Worm (Caenorhabditis elegans): ENCODE data around the gene F41F3.1.

The F41F3.1 gene

ce11 chrV:4667062-4667461 is 12.7 kb downstream of the F41F3.1 start:
- no peak for TF ChIP-seq nhr-10 (tag; optimal IDR thresholded peaks at IDR 0.05)
- TF ChIP-seq nhr-77 (tag; optimal IDR thresholded peaks at IDR 0.05) = no peak
- no peak for TF ChIP-seq snpc-4 (tag; optimal IDR thresholded peaks at IDR 0.05)
- no peak for TF ChIP-seq elt-1 (tag; optimal IDR thresholded peaks at IDR 0.05)
- TF ChIP-seq ama-1 (optimal IDR thresholded peaks at IDR 0.05) = no peak
- TF ChIP-seq unc-62 (GFP tag; optimal IDR thresholded peaks at IDR 0.05) = no peak
- TF ChIP-seq sma-3 (GFP tag; optimal IDR thresholded peaks at IDR 0.05) = no peak

- TF ChIP-seq unc-39 (tag; optimal IDR thresholded peaks at IDR 0.05) = no peak
- TF ChIP-seq aly-2 (tag; optimal IDR thresholded peaks at IDR 0.05) = no peak
- TF ChIP-seq mbf-1 (tag; optimal IDR thresholded peaks at IDR 0.05) = no peak
- TF ChIP-seq lsy-2 (tag; optimal IDR thresholded peaks at IDR 0.05) = no peak
- TF ChIP-seq lin-39 (tag; optimal IDR thresholded peaks at IDR 0.05) = no peak
- TF ChIP-seq gmeb-1 (tag; optimal IDR thresholded peaks at IDR 0.05) = no peak
- no peak for TF ChIP-seq nhr-21 (tag; optimal IDR thresholded peaks at IDR 0.05)
Observed at ce11 chrV:4668636-4669035, 14.3 kb downstream of the F41F3.1 start, which contains the start of gene srx-77. Gene srx-77 (minus strand): TSS chrV:4668736.

ce11 chrV:4672487-4672886 is 18.1 kb downstream of the F41F3.1 start, which contains the start of gene K03B4.9:
Gene K03B4.9 (minus strand): TSS chrV:4672587.
- TF ChIP-seq ZK546.5 (tag; optimal IDR thresholded peaks at IDR 0.05) = no peak
- TF ChIP-seq nhr-10 (tag; optimal IDR thresholded peaks at IDR 0.05) = no peak
- TF ChIP-seq ztf-4 (tag; optimal IDR thresholded peaks at IDR 0.05) = no peak
- no peak for TF ChIP-seq ztf-11 (tag; optimal IDR thresholded peaks at IDR 0.05)
- TF ChIP-seq nhr-21 (tag; optimal IDR thresholded peaks at IDR 0.05) = no peak
- no peak for TF ChIP-seq dmd-4 (tag; optimal IDR thresholded peaks at IDR 0.05)
- TF ChIP-seq C34F6.9 (tag; optimal IDR thresholded peaks at IDR 0.05) = no peak
- TF ChIP-seq ceh-16 (tag; optimal IDR thresholded peaks at IDR 0.05) = no peak
- TF ChIP-seq crh-2 (tag; optimal IDR thresholded peaks at IDR 0.05) = no peak
- TF ChIP-seq skn-1 (tag; optimal IDR thresholded peaks at IDR 0.05) = no peak
- TF ChIP-seq ceh-82 (tag; optimal IDR thresholded peaks at IDR 0.05) = no peak
- no peak for TF ChIP-seq nhr-25 (tag; optimal IDR thresholded peaks at IDR 0.05)
- no peak for TF ChIP-seq egl-27 (tag; optimal IDR thresholded peaks at IDR 0.05)
- no peak for TF ChIP-seq nhr-11 (tag; optimal IDR thresholded peaks at IDR 0.05)

- TF ChIP-seq R02D3.7 (tag; optimal IDR thresholded peaks at IDR 0.05) = no peak
- TF ChIP-seq mab-5 (tag; optimal IDR thresholded peaks at IDR 0.05) = no peak
- TF ChIP-seq lsy-2 (tag; optimal IDR thresholded peaks at IDR 0.05) = no peak
- no peak for TF ChIP-seq nhr-11 (tag; optimal IDR thresholded peaks at IDR 0.05)
- TF ChIP-seq ztf-1 (GFP tag; conservative IDR thresholded peaks at IDR 0.05) = no peak
- TF ChIP-seq nhr-21 (tag; optimal IDR thresholded peaks at IDR 0.05) = no peak
- TF ChIP-seq nhr-12 (tag; optimal IDR thresholded peaks at IDR 0.05) = no peak
- no peak for TF ChIP-seq ceh-16 (tag; optimal IDR thresholded peaks at IDR 0.05)
- no peak for TF ChIP-seq mdl-1 (tag; optimal IDR thresholded peaks at IDR 0.05)
- no peak for TF ChIP-seq elt-3 (tag; optimal IDR thresholded peaks at IDR 0.05)
- no peak for TF ChIP-seq skn-1 (tag; optimal IDR thresholded peaks at IDR 0.05)
- TF ChIP-seq lin-39 (tag; optimal IDR thresholded peaks at IDR 0.05) = no peak
- TF ChIP-seq elt-1 (tag; optimal IDR thresholded peaks at IDR 0.05) = no peak
- TF ChIP-seq ama-1 (optimal IDR thresholded peaks at IDR 0.05) = no peak
- no peak for TF ChIP-seq crh-2 (tag; optimal IDR thresholded peaks at IDR 0.05)
- no peak for TF ChIP-seq unc-55 (GFP tag; optimal IDR thresholded peaks at IDR 0.05)
- TF ChIP-seq nhr-237 (tag; optimal IDR thresholded peaks at IDR 0.05) = no peak
- no peak for TF ChIP-seq alr-1 (tag; optimal IDR thresholded peaks at IDR 0.05)
Observed at ce11 chrV:4674506-4674905, 20.2 kb downstream of the F41F3.1 start, which contains the start of gene K03B4.8. Gene K03B4.8 (minus strand): TSS chrV:4674606.

ce11 chrV:4676092-4676491 is 21.7 kb downstream of the F41F3.1 start, which contains the start of gene K03B4.6:
Gene K03B4.6 (minus strand): TSS chrV:4676192.
- TF ChIP-seq mdl-1 (tag; optimal IDR thresholded peaks at IDR 0.05) (no peak), crh-2 (tag; optimal IDR thresholded peaks at IDR 0.05) (no peak), mab-5 (tag; optimal IDR thresholded peaks at IDR 0.05) (no peak), nhr-237 (tag; optimal IDR thresholded peaks at IDR 0.05) (no peak), nhr-21 (tag; optimal IDR thresholded peaks at IDR 0.05) (no peak), ceh-16 (tag; optimal IDR thresholded peaks at IDR 0.05) (no peak), elt-3 (tag; optimal IDR thresholded peaks at IDR 0.05) (no peak), nhr-129 (tag; optimal IDR thresholded peaks at IDR 0.05) (no peak), aly-2 (tag; optimal IDR thresholded peaks at IDR 0.05) (no peak), peb-1 (tag; optimal IDR thresholded peaks at IDR 0.05) (no peak), nhr-23 (tag; optimal IDR thresholded peaks at IDR 0.05) (no peak), fos-1 (tag; optimal IDR thresholded peaks at IDR 0.05) (no peak), ztf-11 (tag; optimal IDR thresholded peaks at IDR 0.05) (no peak), F13H6.1 (tag; optimal IDR thresholded peaks at IDR 0.05) (no peak), gmeb-1 (tag; optimal IDR thresholded peaks at IDR 0.05) (no peak), unc-39 (tag; optimal IDR thresholded peaks at IDR 0.05) (no peak), ztf-1 (GFP tag; conservative IDR thresholded peaks at IDR 0.05) (no peak), egl-27 (tag; optimal IDR thresholded peaks at IDR 0.05) (no peak), nhr-10 (tag; optimal IDR thresholded peaks at IDR 0.05) (no peak), nhr-6 (tag; optimal IDR thresholded peaks at IDR 0.05) (no peak)

Measured in whole organism, L2 larva.